Worm (Caenorhabditis elegans) whole organism, mixed stage, embryonic: ENCODE measurements around the gene ztf-8.

ENCODE experiments used
- M03D4.4 ChIP-seq: sonication (generic microtip); optimal IDR thresholded peaks from 2 replicates; lab custom pipeline; 2017; ENCODE audit warnings: mild to moderate bottlenecking, missing genetic modification characterization, missing compliant biosample characterization
- bed-3 ChIP-seq: fragments of 200-800 bp; sonication (Bioruptor generic); optimal IDR thresholded peaks from 3 replicates; lab custom pipeline; 2018; ENCODE audit warnings: mild to moderate bottlenecking, missing genetic modification characterization, moderate library complexity, missing compliant biosample characterization
- blmp-1 ChIP-seq: fragments of 150-350 bp; optimal IDR thresholded peaks from 2 replicates; lab custom pipeline; 2014; ENCODE audit warnings: missing biosample characterization, missing genetic modification characterization
- ceh-39 ChIP-seq: fragments of 150-350 bp; optimal IDR thresholded peaks from 2 replicates; lab custom pipeline; 2014; ENCODE audit warnings: missing biosample characterization, missing genetic modification characterization
- ceh-43 ChIP-seq: fragments of 200-800 bp; sonication (Bioruptor generic); optimal IDR thresholded peaks from 2 replicates; lab custom pipeline; 2018; ENCODE audit warnings: mild to moderate bottlenecking, missing genetic modification characterization, moderate library complexity, missing compliant biosample characterization
- ceh-83 ChIP-seq: fragments of 200-800 bp; sonication (Bioruptor generic); optimal IDR thresholded peaks from 2 replicates; lab custom pipeline; 2018; ENCODE audit warnings: mild to moderate bottlenecking, missing genetic modification characterization, missing compliant biosample characterization
- ces-1 ChIP-seq: fragments of 150-350 bp; optimal IDR thresholded peaks from 2 replicates; lab custom pipeline; 2014; ENCODE audit warnings: missing biosample characterization, missing genetic modification reagents, missing genetic modification characterization
- cnd-1 ChIP-seq: fragments of 200-800 bp; sonication (Bioruptor generic); optimal IDR thresholded peaks from 2 replicates; lab custom pipeline; 2018; ENCODE audit warnings: mild to moderate bottlenecking, missing genetic modification characterization, missing compliant biosample characterization
- drap-1 ChIP-seq: fragments of 200-800 bp; sonication (Bioruptor generic); optimal IDR thresholded peaks from 3 replicates; lab custom pipeline; 2018; ENCODE audit warnings: mild to moderate bottlenecking, missing genetic modification characterization, missing compliant biosample characterization
- elt-1 ChIP-seq: sonication (generic microtip); optimal IDR thresholded peaks from 2 replicates; lab custom pipeline; 2017; ENCODE audit warnings: missing genetic modification characterization, mild to moderate bottlenecking, missing compliant biosample characterization, antibody characterized with exemption, moderate library complexity, borderline replicate concordance; ENCODE audit not compliant: insufficient read depth
- elt-3 ChIP-seq: fragments of 150-350 bp; optimal IDR thresholded peaks from 2 replicates; lab custom pipeline; 2014; ENCODE audit warnings: missing biosample characterization, missing genetic modification characterization
- flh-1 ChIP-seq: fragments of 200-800 bp; sonication (Bioruptor generic); optimal IDR thresholded peaks from 2 replicates; lab custom pipeline; 2018; ENCODE audit warnings: mild to moderate bottlenecking, missing genetic modification characterization, moderate library complexity, missing compliant biosample characterization
- ham-2 ChIP-seq: fragments of 200-800 bp; sonication (Bioruptor generic); optimal IDR thresholded peaks from 2 replicates; lab custom pipeline; 2018; ENCODE audit warnings: mild to moderate bottlenecking, missing genetic modification characterization, missing compliant biosample characterization
- hlh-1 ChIP-seq: fragments of 150-350 bp; optimal IDR thresholded peaks from 2 replicates; lab custom pipeline; 2014; ENCODE audit warnings: missing biosample characterization, missing genetic modification reagents, missing genetic modification characterization
- lin-13 ChIP-seq: fragments of 150-350 bp; optimal IDR thresholded peaks from 2 replicates; lab custom pipeline; 2014; ENCODE audit warnings: missing biosample characterization, missing genetic modification characterization
- lin-32 ChIP-seq: fragments of 200-800 bp; sonication (Bioruptor generic); optimal IDR thresholded peaks from 2 replicates; lab custom pipeline; 2018; ENCODE audit warnings: mild to moderate bottlenecking, missing genetic modification characterization, missing compliant biosample characterization
- lsy-2 ChIP-seq: fragments of 150-350 bp; optimal IDR thresholded peaks from 2 replicates; lab custom pipeline; 2014; ENCODE audit warnings: missing biosample characterization, missing genetic modification characterization
- mab-5 ChIP-seq: fragments of 150-350 bp; optimal IDR thresholded peaks from 2 replicates; lab custom pipeline; 2014; ENCODE audit warnings: missing biosample characterization, missing genetic modification characterization
- mep-1 ChIP-seq: fragments of 150-350 bp; optimal IDR thresholded peaks from 2 replicates; lab custom pipeline; 2017; ENCODE audit warnings: missing biosample characterization, missing genetic modification reagents, missing genetic modification characterization, inconsistent platforms
- mls-2 ChIP-seq: sonication (generic microtip); optimal IDR thresholded peaks from 2 replicates; lab custom pipeline; 2016; ENCODE audit warnings: mild to moderate bottlenecking, missing genetic modification characterization, moderate library complexity, missing compliant biosample characterization
- nhr-12 ChIP-seq: fragments of 150-350 bp; optimal IDR thresholded peaks from 2 replicates; lab custom pipeline; 2014; ENCODE audit warnings: missing biosample characterization, missing genetic modification characterization
- nhr-2 ChIP-seq: fragments of 150-350 bp; optimal IDR thresholded peaks from 2 replicates; lab custom pipeline; 2014; ENCODE audit warnings: missing biosample characterization, missing genetic modification characterization
- nhr-237 ChIP-seq: fragments of 150-350 bp; optimal IDR thresholded peaks from 2 replicates; lab custom pipeline; 2014; ENCODE audit warnings: missing biosample characterization, missing genetic modification characterization
- nhr-28 ChIP-seq: fragments of 150-350 bp; optimal IDR thresholded peaks from 2 replicates; lab custom pipeline; 2014; ENCODE audit warnings: missing biosample characterization, missing genetic modification characterization
- nhr-76 ChIP-seq: sonication (generic microtip); optimal IDR thresholded peaks from 2 replicates; lab custom pipeline; 2017; ENCODE audit warnings: missing biosample characterization, missing genetic modification characterization
- pha-4 ChIP-seq: fragments of 150-350 bp; optimal IDR thresholded peaks from 2 replicates; lab custom pipeline; 2018; ENCODE audit warnings: missing biosample characterization, missing genetic modification reagents, missing genetic modification characterization
- sem-2 ChIP-seq: fragments of 200-800 bp; sonication (Bioruptor generic); optimal IDR thresholded peaks from 2 replicates; lab custom pipeline; 2018; ENCODE audit warnings: mild to moderate bottlenecking, missing genetic modification characterization, missing compliant biosample characterization
- snpc-4 ChIP-seq: fragments of 150-350 bp; optimal IDR thresholded peaks from 2 replicates; lab custom pipeline; 2014; ENCODE audit warnings: missing biosample characterization, missing genetic modification characterization
- sptf-1 ChIP-seq: sonication (generic microtip); optimal IDR thresholded peaks from 2 replicates; lab custom pipeline; 2017; ENCODE audit warnings: mild to moderate bottlenecking, missing genetic modification characterization, moderate library complexity, missing compliant biosample characterization
- tbx-8 ChIP-seq: fragments of 200-800 bp; sonication (Bioruptor generic); optimal IDR thresholded peaks from 2 replicates; lab custom pipeline; 2018; ENCODE audit warnings: mild to moderate bottlenecking, missing genetic modification characterization, moderate library complexity, missing compliant biosample characterization
- unc-120 ChIP-seq: sonication (generic microtip); optimal IDR thresholded peaks from 2 replicates; lab custom pipeline; 2017; ENCODE audit warnings: missing genetic modification characterization, missing compliant biosample characterization; ENCODE audit not compliant: poor library complexity, severe bottlenecking
- unc-39 ChIP-seq: fragments of 150-350 bp; optimal IDR thresholded peaks from 2 replicates; lab custom pipeline; 2014; ENCODE audit warnings: missing biosample characterization, missing genetic modification characterization
- unc-62 ChIP-seq: fragments of 150-350 bp; optimal IDR thresholded peaks from 2 replicates; lab custom pipeline; 2014; ENCODE audit warnings: missing biosample characterization, missing genetic modification reagents, missing genetic modification characterization
- zip-8 ChIP-seq: fragments of 150-350 bp; optimal IDR thresholded peaks from 2 replicates; lab custom pipeline; 2014; ENCODE audit warnings: missing biosample characterization, missing genetic modification characterization
- ztf-11 ChIP-seq: fragments of 150-350 bp; optimal IDR thresholded peaks from 2 replicates; lab custom pipeline; 2014; ENCODE audit warnings: missing biosample characterization, missing genetic modification characterization

ztf-8 gene

ce11 chrIII:5228839-5229238 lies 44.4 kb downstream of the ztf-8 start:
- no peak for TF ChIP-seq sptf-1 (tag; lab: Kevin White, UChicago)
- no peak for TF ChIP-seq sem-2 (GFP tag; lab: Kevin White, UChicago)
- no peak for TF ChIP-seq mep-1 (tag; lab: Kevin White, UChicago)
- TF ChIP-seq blmp-1 (tag; lab: Kevin White, UChicago) = no peak
- TF ChIP-seq hlh-1 = no peak
- no peak for TF ChIP-seq nhr-12
- no peak for TF ChIP-seq unc-120 (tag; lab: Kevin White, UChicago)
- TF ChIP-seq nhr-28 = no peak

DNA sequence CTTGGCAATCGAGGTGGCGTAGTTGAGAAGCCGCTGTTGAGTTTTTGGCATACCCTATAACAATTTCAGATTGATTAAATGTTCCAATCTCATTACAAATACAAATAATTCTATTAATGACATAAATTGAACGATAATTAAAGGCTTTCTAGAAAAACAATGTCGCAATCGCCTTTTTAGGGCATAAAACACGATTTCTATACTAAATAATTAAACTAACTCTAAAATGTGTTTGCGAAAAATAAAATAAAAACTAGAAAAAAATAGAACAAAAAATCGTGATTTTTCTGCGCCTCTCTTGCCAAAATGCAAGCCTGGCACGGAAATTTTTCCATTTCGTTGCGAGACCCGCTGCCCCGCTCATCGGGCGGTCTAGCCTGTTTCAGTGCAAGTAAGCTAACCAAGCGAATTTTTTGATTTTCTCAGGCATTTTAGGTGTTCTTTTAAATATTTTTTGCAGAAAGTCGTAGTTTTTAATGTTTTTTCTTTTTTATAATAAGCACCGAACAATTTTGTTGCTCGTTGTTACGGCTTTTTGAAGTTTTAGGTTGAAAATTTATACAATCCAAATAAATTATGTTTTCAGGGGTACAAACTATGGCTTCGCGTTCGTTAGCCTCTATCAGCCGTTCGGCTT lies 45.3 kb downstream of the ztf-8 start, which contains the start of the genes C34E10.12, C34E10.10 and atp-2:
Gene C34E10.12, minus strand, starts transcription at position 51 of the 637 bp plus-strand sequence.
Gene C34E10.10, minus strand, starts transcription at position 54 of the 637 bp plus-strand sequence.
Gene atp-2, plus strand, starts transcription at position 587 of the 637 bp plus-strand sequence.
- TF ChIP-seq pha-4 = peak; percentile 61
- TF ChIP-seq mab-5 (tag; lab: Kevin White, UChicago) = no peak
- peak; percentile 66 for TF ChIP-seq sptf-1 (tag; lab: Kevin White, UChicago)
- peak; percentile 22 for TF ChIP-seq unc-62 (GFP tag; lab: Kevin White, UChicago)
- no peak for TF ChIP-seq sem-2 (GFP tag; lab: Kevin White, UChicago)
- TF ChIP-seq ceh-43 (GFP tag; lab: Kevin White, UChicago) = no peak
- TF ChIP-seq nhr-237 (tag; lab: Kevin White, UChicago) = peak; percentile 80
- TF ChIP-seq nhr-76 (tag; lab: Kevin White, UChicago) = no peak
- peak; percentile 80 for TF ChIP-seq unc-120 (tag; lab: Kevin White, UChicago)
- TF ChIP-seq nhr-2 = no peak
- TF ChIP-seq ztf-11 (tag; lab: Kevin White, UChicago) = no peak
- no peak for TF ChIP-seq flh-1 (GFP tag; lab: Kevin White, UChicago)
- peak; percentile 50 for TF ChIP-seq ceh-39
- TF ChIP-seq bed-3 (GFP tag; lab: Kevin White, UChicago) = no peak
- TF ChIP-seq lin-13 = peak; percentile 59
- TF ChIP-seq lin-32 (GFP tag; lab: Kevin White, UChicago) = no peak
- TF ChIP-seq blmp-1 (tag; lab: Kevin White, UChicago) = no peak
- peak; percentile 90 for TF ChIP-seq ham-2
- no peak for TF ChIP-seq mls-2 (tag; lab: Kevin White, UChicago)
- TF ChIP-seq hlh-1 = peak; percentile 48
- TF ChIP-seq elt-1 (tag; lab: Kevin White, UChicago) = no peak
- peak; percentile 84 for TF ChIP-seq lsy-2 (tag; lab: Kevin White, UChicago)
- peak; percentile 4 for TF ChIP-seq tbx-8
- TF ChIP-seq nhr-12 = no peak
- peak; percentile 61 for TF ChIP-seq ces-1 (GFP tag; lab: Kevin White, UChicago)
- TF ChIP-seq M03D4.4 (tag; lab: Kevin White, UChicago) = no peak
- no peak for TF ChIP-seq snpc-4 (tag; lab: Kevin White, UChicago)
- TF ChIP-seq ceh-83 = no peak
- peak; percentile 18 for TF ChIP-seq drap-1
- peak; percentile 92 for TF ChIP-seq mep-1 (tag; lab: Kevin White, UChicago)
- TF ChIP-seq elt-3 (tag; lab: Kevin White, UChicago) = no peak
- TF ChIP-seq unc-39 (tag; lab: Kevin White, UChicago) = no peak
- TF ChIP-seq cnd-1 = no peak
- no peak for TF ChIP-seq zip-8
- no peak for TF ChIP-seq nhr-28

- no peak for TF ChIP-seq sem-2 (GFP tag; lab: Kevin White, UChicago)
- no peak for TF ChIP-seq lin-32 (GFP tag; lab: Kevin White, UChicago)
- no peak for TF ChIP-seq ceh-39
- no peak for TF ChIP-seq snpc-4 (tag; lab: Kevin White, UChicago)
- TF ChIP-seq ces-1 (GFP tag; lab: Kevin White, UChicago) = no peak
- TF ChIP-seq unc-39 (tag; lab: Kevin White, UChicago) = no peak
- no peak for TF ChIP-seq ham-2
These were observed 48.0 kb downstream of the ztf-8 start, which contains the start of gene nex-1 for ce11 chrIII:5225321-5225720. Gene nex-1 (plus strand): TSS chrIII:5225621.
